Worm (Caenorhabditis elegans): Measurements from ENCODE around the gene CC8.2.

DNA sequence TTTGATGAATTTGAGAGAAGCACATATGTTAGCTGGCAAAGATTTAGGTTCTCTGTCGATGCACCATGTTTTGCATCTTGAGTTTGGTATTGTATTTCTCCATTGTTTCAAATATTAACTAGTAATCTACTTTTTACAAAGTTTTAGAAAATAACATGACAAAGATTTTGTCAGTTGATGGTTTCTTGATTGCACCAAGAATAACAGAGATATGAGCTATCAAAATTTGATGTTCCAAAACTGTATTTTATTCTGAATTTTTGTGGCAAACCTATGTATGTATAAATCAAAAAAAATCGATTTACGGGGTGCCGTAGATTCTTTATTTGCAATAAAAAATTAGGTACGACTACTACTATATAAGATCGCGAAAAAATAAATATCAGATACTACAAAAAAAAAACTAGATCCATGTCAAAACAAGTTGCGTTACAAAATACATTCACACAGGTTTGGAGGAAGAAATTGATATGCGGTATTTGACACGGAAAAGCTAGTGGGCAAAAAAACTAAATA, 3.6 kb downstream of the CC8.2 start:
- TF ChIP-seq B0310.2 (tag; optimal IDR thresholded peaks at IDR 0.05) (no peak), hnd-1 (tag; optimal IDR thresholded peaks at IDR 0.05) (no peak), tbx-37 (GFP tag; conservative IDR thresholded peaks at IDR 0.05) (no peak), ets-7 (tag; optimal IDR thresholded peaks at IDR 0.05) (no peak), tra-4 (tag; optimal IDR thresholded peaks at IDR 0.05) (no peak), scrt-1 (GFP tag; IDR thresholded peaks at IDR 0.05) (no peak)
